Fruit fly (Drosophila melanogaster) whole organism, pupa: ENCODE measurements around the gene CG18131.

Experiments
- CG10348 ChIP-seq: fragments of 200-800 bp; sonication (Bioruptor generic); IDR thresholded peaks from 2 replicates; pipeline ENCODE4 v1.3.6; 2022; ENCODE audit warnings: missing biosample characterization, missing genetic modification characterization
- CG12605 ChIP-seq: fragments of 200-800 bp; sonication (Bioruptor generic); IDR thresholded peaks from 2 replicates; pipeline ENCODE4 v1.3.6; 2022; ENCODE audit warnings: missing biosample characterization, missing genetic modification characterization
- CG13204 ChIP-seq: fragments of 200-800 bp; sonication (Bioruptor generic); optimal IDR thresholded peaks from 2 replicates; lab custom pipeline; 2018; ENCODE audit warnings: missing biosample characterization, mild to moderate bottlenecking, missing genetic modification characterization, moderate library complexity
- CG14655 ChIP-seq: fragments of 200-800 bp; sonication (Bioruptor generic); optimal IDR thresholded peaks from 3 replicates; lab custom pipeline; 2017; ENCODE audit warnings: mild to moderate bottlenecking, missing biosample characterization, missing genetic modification reagents, missing genetic modification characterization
- CG15710 ChIP-seq: fragments of 200-800 bp; sonication (Bioruptor generic); optimal IDR thresholded peaks from 2 replicates; lab custom pipeline; 2018; ENCODE audit warnings: missing biosample characterization, mild to moderate bottlenecking, missing genetic modification characterization, moderate library complexity
- CG17806 ChIP-seq: fragments of 200-800 bp; sonication (Bioruptor generic); optimal IDR thresholded peaks from 2 replicates; lab custom pipeline; 2018; ENCODE audit warnings: missing biosample characterization, mild to moderate bottlenecking, missing genetic modification characterization, moderate library complexity
- CG32121 ChIP-seq: fragments of 200-800 bp; sonication (Bioruptor generic); IDR thresholded peaks from 2 replicates; pipeline ENCODE4 v1.3.6; 2022; ENCODE audit warnings: missing biosample characterization, missing genetic modification characterization
- CG34367 ChIP-seq: fragments of 200-800 bp; sonication (Bioruptor generic); optimal IDR thresholded peaks from 2 replicates; lab custom pipeline; 2018; ENCODE audit warnings: missing biosample characterization, mild to moderate bottlenecking, missing genetic modification characterization
- CG4496 ChIP-seq: fragments of 200-800 bp; sonication (Bioruptor generic); IDR thresholded peaks from 3 replicates; pipeline ENCODE4 v1.3.6; 2022; ENCODE audit warnings: missing biosample characterization, missing genetic modification characterization
- CG8159 ChIP-seq: fragments of 200-800 bp; sonication (Bioruptor generic); optimal IDR thresholded peaks from 3 replicates; lab custom pipeline; 2018; ENCODE audit warnings: missing biosample characterization, mild to moderate bottlenecking, missing genetic modification characterization, moderate library complexity
- CG8301 ChIP-seq: fragments of 200-800 bp; sonication (Bioruptor generic); optimal IDR thresholded peaks from 2 replicates; lab custom pipeline; 2018; ENCODE audit warnings: missing biosample characterization, mild to moderate bottlenecking, missing genetic modification characterization
- CG9948 ChIP-seq: fragments of 200-800 bp; sonication (Bioruptor generic); optimal IDR thresholded peaks from 2 replicates; lab custom pipeline; 2018; ENCODE audit warnings: missing biosample characterization, mild to moderate bottlenecking, missing genetic modification characterization, moderate library complexity
- D1 ChIP-seq: fragments of 200-800 bp; sonication (Bioruptor generic); optimal IDR thresholded peaks from 2 replicates; lab custom pipeline; 2018; ENCODE audit warnings: missing biosample characterization, mild to moderate bottlenecking, missing genetic modification characterization, moderate library complexity
- EcR ChIP-seq: fragments of 200-800 bp; sonication (Bioruptor generic); optimal IDR thresholded peaks from 3 replicates; lab custom pipeline; 2019; ENCODE audit warnings: missing biosample characterization, missing genetic modification characterization, mild to moderate bottlenecking, moderate library complexity, missing genetic modification reagents
- Ets98B ChIP-seq: fragments of 200-800 bp; sonication (Bioruptor generic); IDR thresholded peaks from 2 replicates; pipeline ENCODE4 v1.3.6; 2022; ENCODE audit warnings: missing biosample characterization, missing genetic modification characterization
- Pif1A ChIP-seq: fragments of 200-800 bp; sonication (Bioruptor generic); optimal IDR thresholded peaks from 3 replicates; lab custom pipeline; 2016; ENCODE audit warnings: missing biosample characterization, missing genetic modification characterization
- Pif1B ChIP-seq: fragments of 200-800 bp; sonication (Bioruptor generic); optimal IDR thresholded peaks from 3 replicates; lab custom pipeline; 2016; ENCODE audit warnings: missing biosample characterization, missing genetic modification characterization
- Snoo ChIP-seq: fragments of 200-800 bp; sonication (Bioruptor generic); optimal IDR thresholded peaks from 3 replicates; lab custom pipeline; 2017; ENCODE audit warnings: missing biosample characterization, mild to moderate bottlenecking, missing genetic modification characterization, inconsistent platforms
- fd96Ca ChIP-seq: fragments of 200-800 bp; sonication (Bioruptor generic); IDR thresholded peaks from 3 replicates; pipeline ENCODE4 v1.3.6; 2022; ENCODE audit warnings: missing biosample characterization, missing genetic modification characterization
- gl ChIP-seq: fragments of 200-800 bp; sonication (Bioruptor generic); optimal IDR thresholded peaks from 2 replicates; lab custom pipeline; 2018; ENCODE audit warnings: missing biosample characterization, mild to moderate bottlenecking, missing genetic modification characterization
- rn ChIP-seq: fragments of 200-800 bp; sonication (Bioruptor generic); IDR thresholded peaks from 2 replicates; pipeline ENCODE4 v1.3.6; 2022; ENCODE audit warnings: missing biosample characterization, missing genetic modification characterization

CG18131 gene

dm6 chr2L:1496943-1497342, 3.5 kb downstream of the CG18131 start, which contains the start of gene CG31661:
Gene CG31661 (plus strand): TSS chr2L:1497243.
- TF ChIP-seq gl (tag; lab: Kevin White, UChicago) (no peak), CG13204 (GFP tag; lab: Kevin White, UChicago) (no peak), CG8159 (no peak), Pif1B (no peak), fd96Ca (GFP tag; lab: Robert Waterston, UW) (no peak), CG15710 (tag; lab: Kevin White, UChicago) (no peak), Snoo (no peak), CG34367 (tag; lab: Kevin White, UChicago) (no peak), CG4496 (GFP tag; lab: Robert Waterston, UW) (no peak), Ets98B (GFP tag; lab: Robert Waterston, UW) (no peak), rn (GFP tag; lab: Robert Waterston, UW) (no peak), CG14655 (GFP tag; lab: Kevin White, UChicago) (no peak), CG8301 (tag; lab: Kevin White, UChicago) (no peak), EcR (no peak), CG9948 (no peak)

- TF ChIP-seq Snoo (no peak), CG9948 (no peak), fd96Ca (GFP tag; lab: Robert Waterston, UW) (no peak), Pif1B (no peak), Ets98B (GFP tag; lab: Robert Waterston, UW) (no peak), rn (GFP tag; lab: Robert Waterston, UW) (no peak), CG8301 (tag; lab: Kevin White, UChicago) (no peak), CG34367 (tag; lab: Kevin White, UChicago) (no peak)
Measured at dm6 chr2L:1495160-1495559, 5.2 kb downstream of the CG18131 start, which contains the start of gene CG31926. Gene CG31926 (plus strand): TSS chr2L:1495460.

- TF ChIP-seq CG10348 (GFP tag; lab: Robert Waterston, UW) (no peak), CG12605 (GFP tag; lab: Robert Waterston, UW) (no peak), CG9948 (no peak), Snoo (no peak)
- TF ChIP-seq, all 21 proteins: peak for 0
Measured at dm6 chr2L:1493770-1494169, 6.6 kb downstream of the CG18131 start, which contains the start of gene CG33128. Gene CG33128 (plus strand): TSS chr2L:1494070.

dm6 chr2L:1491791-1492345, 8.5 kb downstream of the CG18131 start, which contains the start of gene CG31928:
Gene CG31928 (plus strand): TSS chr2L:1492295.
- TF ChIP-seq CG12605 (GFP tag; lab: Robert Waterston, UW) (no peak), D1 (tag; lab: Kevin White, UChicago) (peak; percentile 33)

- TF ChIP-seq Pif1B (peak; percentile 57), Snoo (peak; percentile 52), CG17806 (tag; lab: Kevin White, UChicago) (peak; percentile 86), CG32121 (GFP tag; lab: Robert Waterston, UW) (peak; percentile 76), CG14655 (GFP tag; lab: Kevin White, UChicago) (peak; percentile 85), CG10348 (GFP tag; lab: Robert Waterston, UW) (peak; percentile 71), CG34367 (tag; lab: Kevin White, UChicago) (peak; percentile 71), CG4496 (GFP tag; lab: Robert Waterston, UW) (peak; percentile 88), fd96Ca (GFP tag; lab: Robert Waterston, UW) (peak; percentile 95), CG9948 (peak; percentile 68), CG13204 (GFP tag; lab: Kevin White, UChicago) (no peak), EcR (no peak), Pif1A (GFP tag; lab: Kevin White, UChicago) (peak; percentile 70), Ets98B (GFP tag; lab: Robert Waterston, UW) (peak; percentile 84), CG8159 (peak; percentile 83), gl (tag; lab: Kevin White, UChicago) (peak; percentile 67), CG8301 (tag; lab: Kevin White, UChicago) (peak; percentile 81), CG15710 (tag; lab: Kevin White, UChicago) (peak; percentile 70), rn (GFP tag; lab: Robert Waterston, UW) (peak; percentile 86), D1 (tag; lab: Kevin White, UChicago) (peak; percentile 53), CG12605 (GFP tag; lab: Robert Waterston, UW) (peak; percentile 12)
Measured at dm6 chr2L:1485975-1486665, 14.3 kb downstream of the CG18131 start.

dm6 chr2L:1478488-1478887, 21.9 kb downstream of the CG18131 start:
- TF ChIP-seq Snoo (no peak), CG4496 (GFP tag; lab: Robert Waterston, UW) (no peak), CG12605 (GFP tag; lab: Robert Waterston, UW) (no peak), gl (tag; lab: Kevin White, UChicago) (no peak), CG8301 (tag; lab: Kevin White, UChicago) (peak; percentile 26), Ets98B (GFP tag; lab: Robert Waterston, UW) (no peak), CG34367 (tag; lab: Kevin White, UChicago) (no peak), fd96Ca (GFP tag; lab: Robert Waterston, UW) (no peak), EcR (no peak), CG17806 (tag; lab: Kevin White, UChicago) (no peak), CG14655 (GFP tag; lab: Kevin White, UChicago) (peak; percentile 45), Pif1B (no peak), CG8159 (no peak), CG13204 (GFP tag; lab: Kevin White, UChicago) (no peak), CG10348 (GFP tag; lab: Robert Waterston, UW) (no peak), D1 (tag; lab: Kevin White, UChicago) (no peak)
- TF ChIP-seq, all 21 proteins: peak for 2
